Worm (Caenorhabditis elegans) whole organism, L2 larva: ENCODE results near the gene pie-1.
A peak's percentile ranks its signal among the peaks of the same experiment; 100 is the strongest.

Experiments
- C34F6.9 ChIP-seq: fragments of 150-350 bp; optimal IDR thresholded peaks from 2 replicates; lab custom pipeline; 2014; ENCODE audit warnings: missing biosample characterization, missing genetic modification characterization
- F13H6.1 ChIP-seq: sonication (generic microtip); optimal IDR thresholded peaks from 2 replicates; lab custom pipeline; 2016; ENCODE audit warnings: missing genetic modification characterization, missing compliant biosample characterization
- R02D3.7 ChIP-seq: fragments of 150-350 bp; optimal IDR thresholded peaks from 2 replicates; lab custom pipeline; 2014; ENCODE audit warnings: missing biosample characterization, missing genetic modification characterization
- Y55F3AM.14 ChIP-seq: fragments of 200-800 bp; sonication (Bioruptor generic); optimal IDR thresholded peaks from 2 replicates; lab custom pipeline; 2018; ENCODE audit warnings: mild to moderate bottlenecking, missing genetic modification characterization, missing compliant biosample characterization
- alr-1 ChIP-seq: fragments of 150-350 bp; optimal IDR thresholded peaks from 2 replicates; lab custom pipeline; 2014; ENCODE audit warnings: missing biosample characterization, missing genetic modification characterization
- aly-2 ChIP-seq: fragments of 150-350 bp; optimal IDR thresholded peaks from 2 replicates; lab custom pipeline; 2014; ENCODE audit warnings: missing biosample characterization, missing genetic modification characterization
- ceh-16 ChIP-seq: fragments of 150-350 bp; optimal IDR thresholded peaks from 2 replicates; lab custom pipeline; 2014; ENCODE audit warnings: missing biosample characterization, missing genetic modification characterization
- ceh-82 ChIP-seq: fragments of 150-350 bp; optimal IDR thresholded peaks from 2 replicates; lab custom pipeline; 2014; ENCODE audit warnings: missing biosample characterization, missing genetic modification characterization
- crh-2 ChIP-seq: sonication (generic microtip); optimal IDR thresholded peaks from 2 replicates; lab custom pipeline; 2017; ENCODE audit warnings: missing biosample characterization, missing genetic modification characterization
- dmd-4 ChIP-seq: sonication (generic microtip); optimal IDR thresholded peaks from 2 replicates; lab custom pipeline; 2017; ENCODE audit warnings: missing biosample characterization, missing genetic modification characterization
- egl-27 ChIP-seq: sonication (generic microtip); optimal IDR thresholded peaks from 3 replicates; lab custom pipeline; 2017; ENCODE audit warnings: missing biosample characterization, missing genetic modification reagents, missing genetic modification characterization
- elt-1 ChIP-seq: fragments of 150-350 bp; optimal IDR thresholded peaks from 2 replicates; lab custom pipeline; 2014; ENCODE audit warnings: missing biosample characterization, missing genetic modification characterization
- elt-3 ChIP-seq: sonication (generic microtip); optimal IDR thresholded peaks from 2 replicates; lab custom pipeline; 2017; ENCODE audit warnings: missing biosample characterization, missing genetic modification characterization
- fos-1 ChIP-seq: fragments of 150-350 bp; optimal IDR thresholded peaks from 2 replicates; lab custom pipeline; 2014; ENCODE audit warnings: missing biosample characterization, missing genetic modification characterization
- gmeb-1 ChIP-seq: fragments of 150-350 bp; optimal IDR thresholded peaks from 2 replicates; lab custom pipeline; 2014; ENCODE audit warnings: missing biosample characterization, missing genetic modification characterization
- lin-11 ChIP-seq: fragments of 150-350 bp; sonication (generic microtip); optimal IDR thresholded peaks from 2 replicates; lab custom pipeline; 2014; ENCODE audit warnings: missing biosample characterization, missing genetic modification characterization, inconsistent platforms, mixed read lengths
- lin-13 ChIP-seq: fragments of 150-350 bp; optimal IDR thresholded peaks from 2 replicates; lab custom pipeline; 2014; ENCODE audit warnings: missing biosample characterization, missing genetic modification reagents, missing genetic modification characterization
- lsy-2 ChIP-seq, 2 experiments: fragments of 150-350 bp in 1 of 2; sonication (generic microtip) in 1 of 2; optimal IDR thresholded peaks; 2 replicates each; lab custom pipeline; 2014 to 2017; ENCODE audit warnings: missing biosample characterization in 2 of 2, missing genetic modification characterization in 2 of 2
- mab-5 ChIP-seq: fragments of 150-350 bp; optimal IDR thresholded peaks from 2 replicates; lab custom pipeline; 2014; ENCODE audit warnings: missing biosample characterization, missing genetic modification characterization
- mbf-1 ChIP-seq: sonication (generic microtip); optimal IDR thresholded peaks from 2 replicates; lab custom pipeline; 2017; ENCODE audit warnings: missing biosample characterization, missing genetic modification characterization
- mdl-1 ChIP-seq, 2 experiments: fragments of 150-350 bp in 1 of 2; sonication (generic microtip) in 1 of 2; optimal IDR thresholded peaks; 2 replicates each; lab custom pipeline; 2017; ENCODE audit warnings: missing biosample characterization in 2 of 2, missing genetic modification characterization in 2 of 2
- nhr-10 ChIP-seq: sonication (generic microtip); optimal IDR thresholded peaks from 2 replicates; lab custom pipeline; 2017; ENCODE audit warnings: missing biosample characterization, missing genetic modification characterization
- nhr-11 ChIP-seq: fragments of 150-350 bp; optimal IDR thresholded peaks from 2 replicates; lab custom pipeline; 2014; ENCODE audit warnings: missing biosample characterization, missing genetic modification characterization
- nhr-12 ChIP-seq: fragments of 150-350 bp; optimal IDR thresholded peaks from 2 replicates; lab custom pipeline; 2014; ENCODE audit warnings: missing biosample characterization, missing genetic modification characterization
- nhr-129 ChIP-seq: fragments of 150-350 bp; optimal IDR thresholded peaks from 2 replicates; lab custom pipeline; 2014; ENCODE audit warnings: missing biosample characterization, missing genetic modification characterization
- nhr-21 ChIP-seq: fragments of 150-350 bp; optimal IDR thresholded peaks from 2 replicates; lab custom pipeline; 2014; ENCODE audit warnings: missing biosample characterization, missing genetic modification characterization
- nhr-237 ChIP-seq: fragments of 150-350 bp; optimal IDR thresholded peaks from 2 replicates; lab custom pipeline; 2014; ENCODE audit warnings: missing biosample characterization, missing genetic modification characterization
- nhr-25 ChIP-seq: fragments of 150-350 bp; sonication (generic microtip); optimal IDR thresholded peaks from 3 replicates; lab custom pipeline; 2014; ENCODE audit warnings: missing biosample characterization, missing genetic modification characterization
- nhr-6 ChIP-seq: fragments of 150-350 bp; optimal IDR thresholded peaks from 2 replicates; lab custom pipeline; 2014; ENCODE audit warnings: missing biosample characterization, missing genetic modification characterization
- nhr-77 ChIP-seq: fragments of 150-350 bp; optimal IDR thresholded peaks from 2 replicates; lab custom pipeline; 2014; ENCODE audit warnings: missing biosample characterization, missing genetic modification characterization
- sma-3 ChIP-seq: sonication (generic microtip); optimal IDR thresholded peaks from 2 replicates; lab custom pipeline; 2016; ENCODE audit warnings: missing genetic modification reagents, missing genetic modification characterization, missing compliant biosample characterization
- sma-9 ChIP-seq, 2 experiments: fragments of 150-350 bp in 1 of 2; sonication (generic microtip) in 1 of 2; optimal IDR thresholded peaks; 2 replicates each; lab custom pipeline; 2014 to 2016; ENCODE audit warnings: missing genetic modification characterization in 2 of 2, mild to moderate bottlenecking in 1 of 2, missing biosample characterization in 1 of 2, missing compliant biosample characterization in 1 of 2, missing genetic modification reagents in 1 of 2, moderate library complexity in 1 of 2
- unc-39 ChIP-seq: fragments of 150-350 bp; optimal IDR thresholded peaks from 2 replicates; lab custom pipeline; 2014; ENCODE audit warnings: missing biosample characterization, missing genetic modification characterization
- unc-55 ChIP-seq: fragments of 150-350 bp; sonication (generic microtip); optimal IDR thresholded peaks from 3 replicates; lab custom pipeline; 2014; ENCODE audit warnings: missing biosample characterization, missing genetic modification reagents, missing genetic modification characterization
- zag-1 ChIP-seq: fragments of 150-350 bp; optimal IDR thresholded peaks from 2 replicates; lab custom pipeline; 2014; ENCODE audit warnings: missing biosample characterization, missing genetic modification characterization
- ztf-1 ChIP-seq: fragments of 200-800 bp; sonication (Bioruptor generic); conservative IDR thresholded peaks from 2 replicates; pipeline ENCODE4 v1.3.6; 2022; ENCODE audit warnings: missing genetic modification characterization, missing compliant biosample characterization
- ztf-11 ChIP-seq: sonication (generic microtip); optimal IDR thresholded peaks from 2 replicates; lab custom pipeline; 2017; ENCODE audit warnings: missing biosample characterization, missing genetic modification characterization
- ztf-4 ChIP-seq: fragments of 150-350 bp; optimal IDR thresholded peaks from 2 replicates; lab custom pipeline; 2014; ENCODE audit warnings: missing biosample characterization, missing genetic modification characterization

The pie-1 gene

ce11 chrIII:12468869-12469268 lies 42.2 kb downstream of the pie-1 start, which contains the start of gene Y49E10.29:
TSS of gene Y49E10.29 (plus strand) at chrIII:12469169.
- TF ChIP-seq nhr-6 (tag; lab: Kevin White, UChicago) (no peak), aly-2 (tag; lab: Kevin White, UChicago) (no peak), mdl-1 (tag; optimal IDR thresholded peaks at IDR 0.05; lab: Kevin White, UChicago) (no peak), fos-1 (no peak), zag-1 (tag; lab: Kevin White, UChicago) (no peak), elt-1 (tag; lab: Kevin White, UChicago) (no peak), lin-13 (GFP tag; lab: Kevin White, UChicago) (no peak), ceh-16 (tag; lab: Kevin White, UChicago) (no peak), lsy-2 (tag; optimal IDR thresholded peaks at IDR 0.05; lab: Kevin White, UChicago) (no peak), nhr-25 (tag; lab: Kevin White, UChicago) (no peak), nhr-11 (no peak), nhr-77 (tag; lab: Kevin White, UChicago) (no peak), nhr-21 (no peak), ceh-82 (tag; lab: Kevin White, UChicago) (no peak), alr-1 (no peak), sma-9 (GFP tag; optimal IDR thresholded peaks at IDR 0.05; lab: Kevin White, UChicago) (no peak), sma-9 (tag; optimal IDR thresholded peaks at IDR 0.05; lab: Kevin White, UChicago) (no peak), nhr-129 (tag; lab: Kevin White, UChicago) (no peak), ztf-11 (tag; lab: Kevin White, UChicago) (no peak), mbf-1 (no peak)

ce11 chrIII:12469800-12470199 lies 43.1 kb downstream of the pie-1 start:
- TF ChIP-seq ztf-1 (GFP tag; lab: Robert Waterston, UW): 0 out of 2 replicates have a peak, but pooled peaks have one; percentile 8
- TF ChIP-seq lin-13 (GFP tag; lab: Kevin White, UChicago): no peak

- TF ChIP-seq nhr-10: no peak
- no peak for TF ChIP-seq unc-39 (tag; lab: Kevin White, UChicago)
- TF ChIP-seq alr-1: no peak
- no peak for TF ChIP-seq dmd-4
- TF ChIP-seq ceh-16 (tag; lab: Kevin White, UChicago): no peak
- TF ChIP-seq egl-27 (tag; lab: Kevin White, UChicago): no peak
- TF ChIP-seq elt-3 (tag; lab: Kevin White, UChicago): no peak
- no peak for TF ChIP-seq ztf-11 (tag; lab: Kevin White, UChicago)
These were observed 43.9 kb downstream of the pie-1 start for ce11 chrIII:12470589-12470988.

ce11 chrIII:12472497-12472896 lies 45.8 kb downstream of the pie-1 start, which contains the start of gene cccp-1:
TSS of gene cccp-1 (plus strand) at chrIII:12472873.
- TF ChIP-seq nhr-6 (tag; lab: Kevin White, UChicago) (no peak), nhr-11 (no peak), zag-1 (tag; lab: Kevin White, UChicago) (peak; percentile 48), F13H6.1 (tag; lab: Kevin White, UChicago) (no peak), R02D3.7 (tag; lab: Kevin White, UChicago) (no peak), elt-3 (tag; lab: Kevin White, UChicago) (no peak), C34F6.9 (tag; lab: Kevin White, UChicago) (peak; percentile 67), lin-11 (tag; lab: Kevin White, UChicago) (peak; percentile 12), unc-55 (peak; percentile 75), ceh-16 (tag; lab: Kevin White, UChicago) (no peak), ztf-4 (no peak), nhr-237 (tag; lab: Kevin White, UChicago) (no peak), nhr-129 (tag; lab: Kevin White, UChicago) (peak; percentile 33), Y55F3AM.14 (GFP tag; lab: Kevin White, UChicago) (no peak), egl-27 (tag; lab: Kevin White, UChicago) (no peak), nhr-12 (tag; lab: Kevin White, UChicago) (no peak), fos-1 (peak; percentile 13), ceh-82 (tag; lab: Kevin White, UChicago) (no peak), gmeb-1 (tag; lab: Kevin White, UChicago) (no peak), ztf-1 (GFP tag; lab: Robert Waterston, UW) (no peak), aly-2 (tag; lab: Kevin White, UChicago) (no peak), mab-5 (peak; percentile 2), lsy-2 (tag; optimal IDR thresholded peaks at IDR 0.05; lab: Kevin White, UChicago) (peak in 1 of 2 experiments; percentile 53), mdl-1 (tag; optimal IDR thresholded peaks at IDR 0.05; lab: Kevin White, UChicago) (peak in 1 of 2 experiments; percentile 54), crh-2 (peak; percentile 48), sma-3 (GFP tag; lab: Kevin White, UChicago) (no peak)
